Worm (Caenorhabditis elegans): ENCODE measurements around the gene C05C9.3.

Gene C05C9.3

ce11 chrX:11160537-11160936 lies 7.9 kb upstream of the C05C9.3 start, which contains the start of gene C05C9.1:
C05C9.1 (plus strand) TSS chrX:11160837.
- no peak for TF ChIP-seq nhr-28 (tag; optimal IDR thresholded peaks at IDR 0.05)

- no peak for TF ChIP-seq daf-8 (GFP tag; IDR thresholded peaks at IDR 0.05)
- no peak for TF ChIP-seq hlh-30 (tag; optimal IDR thresholded peaks at IDR 0.05; ENCODE audit: insufficient read depth)
- TF ChIP-seq F44E2.7 (GFP tag; IDR thresholded peaks at IDR 0.05): no peak
- TF ChIP-seq rbr-2 (tag; optimal IDR thresholded peaks at IDR 0.05): no peak
- no peak for TF ChIP-seq zfp-3 (GFP tag; conservative IDR thresholded peaks at IDR 0.05)
- TF ChIP-seq arid-1 (GFP tag; conservative IDR thresholded peaks at IDR 0.05): no peak
- no peak for TF ChIP-seq lir-3 (tag; optimal IDR thresholded peaks at IDR 0.05)
- no peak for TF ChIP-seq spr-1 (tag; optimal IDR thresholded peaks at IDR 0.05)
- no peak for TF ChIP-seq dve-1 (tag; optimal IDR thresholded peaks at IDR 0.05; ENCODE audit: insufficient read depth)
- no peak for TF ChIP-seq ztf-7 (tag; optimal IDR thresholded peaks at IDR 0.05)
- no peak for TF ChIP-seq lin-1 (GFP tag; IDR thresholded peaks at IDR 0.05)
- TF ChIP-seq ceh-20 (GFP tag; IDR thresholded peaks at IDR 0.05): no peak
- TF ChIP-seq ztf-11 (tag; optimal IDR thresholded peaks at IDR 0.05): no peak
- TF ChIP-seq pha-4 (GFP tag; IDR thresholded peaks at IDR 0.05): no peak
- no peak for TF ChIP-seq pha-4 (tag; optimal IDR thresholded peaks at IDR 0.05)
- TF ChIP-seq gei-8 (GFP tag; optimal IDR thresholded peaks at IDR 0.05): no peak
- no peak for TF ChIP-seq ceh-62 (tag; optimal IDR thresholded peaks at IDR 0.05)
- TF ChIP-seq mes-2 (tag; optimal IDR thresholded peaks at IDR 0.05; ENCODE audit: poor library complexity, severe bottlenecking): no peak
- TF ChIP-seq nhr-11 (tag; optimal IDR thresholded peaks at IDR 0.05): no peak
These were observed 1.1 kb downstream of the C05C9.3 start for ce11 chrX:11151494-11151893.

- TF ChIP-seq hif-1 (tag; optimal IDR thresholded peaks at IDR 0.05) (no peak), madf-9 (GFP tag; conservative IDR thresholded peaks at IDR 0.05) (no peak), unc-62 (GFP tag; optimal IDR thresholded peaks at IDR 0.05 in 1 of 2) (peak in 1 of 2 experiments; percentile 88), unc-62 (tag; optimal IDR thresholded peaks at IDR 0.05) (no peak)
These were observed 15.0 kb downstream of the C05C9.3 start for ce11 chrX:11137632-11138031.

- TF ChIP-seq aha-1 (tag): no peak
- no peak for TF ChIP-seq unc-62 (GFP tag; optimal IDR thresholded peaks at IDR 0.05 in 1 of 2)
- no peak for TF ChIP-seq unc-62 (tag; optimal IDR thresholded peaks at IDR 0.05)
- TF ChIP-seq mdl-1 (tag; optimal IDR thresholded peaks at IDR 0.05): no peak
- TF ChIP-seq nhr-28 (tag; optimal IDR thresholded peaks at IDR 0.05): peak; percentile 10
- TF ChIP-seq ceh-82 (tag; optimal IDR thresholded peaks at IDR 0.05): no peak
- TF ChIP-seq hlh-30 (tag; optimal IDR thresholded peaks at IDR 0.05; ENCODE audit: insufficient read depth): peak; percentile 19
These were observed 15.6 kb downstream of the C05C9.3 start for ce11 chrX:11136988-11137387.

- TF ChIP-seq lir-3 (tag; optimal IDR thresholded peaks at IDR 0.05) (no peak), unc-62 (GFP tag; optimal IDR thresholded peaks at IDR 0.05 in 1 of 2) (peak in 1 of 2 experiments; percentile 99), unc-62 (tag; optimal IDR thresholded peaks at IDR 0.05) (no peak)
These were observed 17.7 kb downstream of the C05C9.3 start for ce11 chrX:11134750-11135394.

ce11 chrX:11132260-11132659 lies 20.4 kb downstream of the C05C9.3 start:
- TF ChIP-seq pqm-1 (tag; optimal IDR thresholded peaks at IDR 0.05) (peak; percentile 45), nhr-6 (tag; optimal IDR thresholded peaks at IDR 0.05) (no peak)

- TF ChIP-seq aly-2 (tag; optimal IDR thresholded peaks at IDR 0.05) (no peak), ZK337.2 (GFP tag; IDR thresholded peaks at IDR 0.05) (no peak), cey-2 (tag; optimal IDR thresholded peaks at IDR 0.05; ENCODE audit: borderline replicate concordance, insufficient read depth) (no peak), nhr-10 (tag; optimal IDR thresholded peaks at IDR 0.05) (no peak), ceh-62 (tag; optimal IDR thresholded peaks at IDR 0.05) (no peak), dve-1 (tag; optimal IDR thresholded peaks at IDR 0.05; ENCODE audit: insufficient read depth) (no peak), ceh-28 (tag; optimal IDR thresholded peaks at IDR 0.05) (no peak), hif-1 (tag; optimal IDR thresholded peaks at IDR 0.05) (no peak), snpc-1.2 (GFP tag; IDR thresholded peaks at IDR 0.05) (no peak), tag-97 (GFP tag; IDR thresholded peaks at IDR 0.05) (no peak), ztf-11 (tag; optimal IDR thresholded peaks at IDR 0.05) (no peak), mdl-1 (tag; optimal IDR thresholded peaks at IDR 0.05) (no peak)
These were observed 26.4 kb downstream of the C05C9.3 start for ce11 chrX:11126259-11126658.

Measured in whole organism, L4 larva.